Fruit fly (Drosophila melanogaster) whole organism, embryonic: ENCODE results near the gene CG31807.

Experiments used
- CG1024 ChIP-seq: fragments of 200-800 bp; sonication (Bioruptor generic); IDR thresholded peaks from 2 replicates; pipeline ENCODE4 v1.3.6; 2022; ENCODE audit warnings: missing biosample characterization, missing genetic modification characterization
- CG10274 ChIP-seq: fragments of 200-800 bp; sonication (Bioruptor generic); optimal IDR thresholded peaks from 3 replicates; lab custom pipeline; 2017; ENCODE audit warnings: missing biosample characterization, mild to moderate bottlenecking, missing genetic modification characterization
- CG10321 ChIP-seq: fragments of 200-800 bp; sonication (Bioruptor generic); IDR thresholded peaks from 2 replicates; pipeline ENCODE4 v1.3.6; 2022; ENCODE audit warnings: missing biosample characterization, missing genetic modification characterization
- CG10959 ChIP-seq: fragments of 200-800 bp; sonication (Bioruptor generic); IDR thresholded peaks from 2 replicates; pipeline ENCODE4 v1.3.6; 2022; ENCODE audit warnings: missing biosample characterization, missing genetic modification characterization
- CG11247 ChIP-seq: fragments of 200-800 bp; sonication (Bioruptor generic); IDR thresholded peaks from 2 replicates; pipeline ENCODE4 v1.3.6; 2022; ENCODE audit warnings: missing biosample characterization, missing genetic modification characterization
- CG12391 ChIP-seq: fragments of 200-800 bp; sonication (Bioruptor generic); optimal IDR thresholded peaks from 3 replicates; lab custom pipeline; 2018; ENCODE audit warnings: missing biosample characterization, mild to moderate bottlenecking, missing genetic modification characterization, moderate library complexity
- CG12744 ChIP-seq: fragments of 200-800 bp; sonication (Bioruptor generic); optimal IDR thresholded peaks from 2 replicates; lab custom pipeline; 2016; ENCODE audit warnings: missing biosample characterization, missing genetic modification characterization
- CG13287 ChIP-seq: fragments of 200-800 bp; sonication (Bioruptor generic); IDR thresholded peaks from 2 replicates; pipeline ENCODE4 v1.3.6; 2022; ENCODE audit warnings: missing biosample characterization, missing genetic modification characterization; ENCODE audit not compliant: partially characterized antibody
- CG13894 ChIP-seq: fragments of 200-800 bp; sonication (Bioruptor generic); optimal IDR thresholded peaks from 3 replicates; lab custom pipeline; 2018; ENCODE audit warnings: missing biosample characterization, mild to moderate bottlenecking, missing genetic modification characterization, moderate library complexity
- CG14441 ChIP-seq: fragments of 200-800 bp; sonication (Bioruptor generic); IDR thresholded peaks from 2 replicates; pipeline ENCODE4 v1.3.6; 2022; ENCODE audit warnings: missing biosample characterization, missing genetic modification characterization
- CG15269 ChIP-seq: fragments of 200-800 bp; sonication (Bioruptor generic); optimal IDR thresholded peaks from 2 replicates; lab custom pipeline; 2018; ENCODE audit warnings: missing biosample characterization, mild to moderate bottlenecking, missing genetic modification characterization, moderate library complexity
- CG1603 ChIP-seq: fragments of 200-800 bp; sonication (Bioruptor generic); optimal IDR thresholded peaks from 2 replicates; lab custom pipeline; 2019; ENCODE audit warnings: missing biosample characterization, mild to moderate bottlenecking, missing genetic modification characterization, moderate library complexity
- CG30020 ChIP-seq: fragments of 200-800 bp; optimal IDR thresholded peaks from 2 replicates; lab custom pipeline; 2019; ENCODE audit warnings: missing biosample characterization, mild to moderate bottlenecking, missing genetic modification characterization, moderate library complexity
- CG30431 ChIP-seq: fragments of 200-800 bp; sonication (Bioruptor generic); optimal IDR thresholded peaks from 2 replicates; lab custom pipeline; 2017; ENCODE audit warnings: missing biosample characterization, missing genetic modification characterization
- CG32767 ChIP-seq: fragments of 200-800 bp; sonication (Bioruptor generic); IDR thresholded peaks from 2 replicates; pipeline ENCODE4 v1.3.6; 2022; ENCODE audit warnings: missing biosample characterization, missing genetic modification characterization
- CG32772 ChIP-seq: fragments of 200-800 bp; sonication (Bioruptor generic); IDR thresholded peaks from 2 replicates; pipeline ENCODE4 v1.3.6; 2022; ENCODE audit warnings: missing biosample characterization, missing genetic modification characterization
- CG3281 ChIP-seq: fragments of 200-800 bp; sonication (Bioruptor generic); optimal IDR thresholded peaks from 3 replicates; lab custom pipeline; 2017; ENCODE audit warnings: missing biosample characterization, mild to moderate bottlenecking, missing genetic modification characterization
- CG42726 ChIP-seq: fragments of 200-800 bp; sonication (Bioruptor generic); IDR thresholded peaks from 2 replicates; pipeline ENCODE4 v1.3.6; 2022; ENCODE audit warnings: missing biosample characterization, missing genetic modification characterization; ENCODE audit not compliant: partially characterized antibody
- CG4282 ChIP-seq: fragments of 200-800 bp; sonication (Bioruptor generic); optimal IDR thresholded peaks from 2 replicates; lab custom pipeline; 2016; ENCODE audit warnings: missing biosample characterization, missing genetic modification characterization
- CG4820 ChIP-seq: fragments of 200-800 bp; sonication (Bioruptor generic); optimal IDR thresholded peaks from 3 replicates; lab custom pipeline; 2016; ENCODE audit warnings: missing biosample characterization, missing genetic modification characterization
- CG7357 ChIP-seq: fragments of 200-800 bp; sonication (Bioruptor generic); IDR thresholded peaks from 3 replicates; pipeline ENCODE4 v1.3.6; 2022; ENCODE audit warnings: missing biosample characterization, missing genetic modification characterization
- Dp ChIP-seq: fragments of 200-800 bp; sonication (Bioruptor generic); optimal IDR thresholded peaks from 2 replicates; lab custom pipeline; 2018; ENCODE audit warnings: missing biosample characterization, mild to moderate bottlenecking, missing genetic modification characterization, moderate library complexity
- E2f2 ChIP-seq: fragments of 200-800 bp; sonication (Bioruptor generic); IDR thresholded peaks from 2 replicates; pipeline ENCODE4 v1.3.6; 2022; ENCODE audit warnings: missing biosample characterization, missing genetic modification characterization
- Hey ChIP-seq: fragments of 200-800 bp; sonication (Bioruptor generic); optimal IDR thresholded peaks from 3 replicates; lab custom pipeline; 2018; ENCODE audit warnings: missing biosample characterization, mild to moderate bottlenecking, missing genetic modification characterization
- Lim3 ChIP-seq: fragments of 200-800 bp; sonication (Bioruptor generic); IDR thresholded peaks from 2 replicates; pipeline ENCODE4 v1.3.6; 2022; ENCODE audit warnings: missing biosample characterization, missing genetic modification characterization
- MESR4 ChIP-seq: fragments of 200-800 bp; sonication (Bioruptor generic); optimal IDR thresholded peaks from 2 replicates; lab custom pipeline; 2018; ENCODE audit warnings: missing biosample characterization, mild to moderate bottlenecking, missing genetic modification characterization, moderate library complexity
- Myb ChIP-seq: fragments of 200-800 bp; sonication (Bioruptor generic); optimal IDR thresholded peaks from 2 replicates; lab custom pipeline; 2016; ENCODE audit warnings: missing biosample characterization, missing genetic modification characterization
- Nf-YC ChIP-seq: fragments of 200-800 bp; optimal IDR thresholded peaks from 3 replicates; lab custom pipeline; 2019; ENCODE audit warnings: missing biosample characterization, mild to moderate bottlenecking, missing genetic modification characterization, moderate library complexity
- Opbp ChIP-seq: fragments of 200-800 bp; sonication (Bioruptor generic); IDR thresholded peaks from 3 replicates; pipeline ENCODE4 v1.3.6; 2022; ENCODE audit warnings: missing biosample characterization, missing genetic modification characterization; ENCODE audit not compliant: partially characterized antibody
- Sry-β ChIP-seq: fragments of 200-800 bp; sonication (Bioruptor generic); optimal IDR thresholded peaks from 2 replicates; lab custom pipeline; 2018; ENCODE audit warnings: missing biosample characterization, mild to moderate bottlenecking, missing genetic modification characterization, moderate library complexity
- Sry-δ ChIP-seq: fragments of 200-800 bp; sonication (Bioruptor generic); optimal IDR thresholded peaks from 2 replicates; lab custom pipeline; 2016; ENCODE audit warnings: missing biosample characterization, missing genetic modification characterization
- ara ChIP-seq: fragments of 200-800 bp; sonication (Bioruptor generic); IDR thresholded peaks from 2 replicates; pipeline ENCODE4 v1.3.6; 2022; ENCODE audit warnings: missing biosample characterization, missing genetic modification characterization
- croc ChIP-seq: fragments of 200-800 bp; sonication (Bioruptor generic); conservative IDR thresholded peaks from 3 replicates; pipeline ENCODE4 v1.3.6; 2022; ENCODE audit warnings: missing biosample characterization, missing genetic modification characterization
- da ChIP-seq: fragments of 200-800 bp; sonication (Bioruptor generic); optimal IDR thresholded peaks from 2 replicates; lab custom pipeline; 2016; ENCODE audit warnings: missing biosample characterization, missing genetic modification characterization
- disco-r ChIP-seq: fragments of 200-800 bp; sonication (Bioruptor generic); optimal IDR thresholded peaks from 2 replicates; lab custom pipeline; 2016; ENCODE audit warnings: missing biosample characterization, missing genetic modification characterization
- dmrt11E ChIP-seq: fragments of 200-800 bp; sonication (Bioruptor generic); optimal IDR thresholded peaks from 3 replicates; lab custom pipeline; 2018; ENCODE audit warnings: missing biosample characterization, mild to moderate bottlenecking, missing genetic modification characterization, moderate library complexity
- gcm ChIP-seq: fragments of 200-800 bp; sonication (Bioruptor generic); optimal IDR thresholded peaks from 2 replicates; lab custom pipeline; 2019; ENCODE audit warnings: missing biosample characterization, mild to moderate bottlenecking, missing genetic modification characterization, moderate library complexity
- gfzf ChIP-seq: fragments of 200-800 bp; sonication (Bioruptor generic); optimal IDR thresholded peaks from 2 replicates; lab custom pipeline; 2016; ENCODE audit warnings: missing biosample characterization, mild to moderate bottlenecking, missing genetic modification characterization, moderate library complexity
- ind ChIP-seq: fragments of 200-800 bp; sonication (Bioruptor generic); optimal IDR thresholded peaks from 3 replicates; lab custom pipeline; 2016; ENCODE audit warnings: missing biosample characterization, missing genetic modification characterization
- inv ChIP-seq: fragments of 200-800 bp; sonication (Bioruptor generic); IDR thresholded peaks from 2 replicates; pipeline ENCODE4 v1.3.6; 2022; ENCODE audit warnings: missing biosample characterization, missing genetic modification characterization; ENCODE audit not compliant: partially characterized antibody
- nerfin-2 ChIP-seq: fragments of 200-800 bp; sonication (Bioruptor generic); IDR thresholded peaks from 2 replicates; pipeline ENCODE4 v1.3.6; 2022; ENCODE audit warnings: missing biosample characterization, missing genetic modification characterization; ENCODE audit not compliant: partially characterized antibody
- nom ChIP-seq: fragments of 200-800 bp; sonication (Bioruptor generic); optimal IDR thresholded peaks from 2 replicates; lab custom pipeline; 2017; ENCODE audit warnings: missing biosample characterization, missing genetic modification characterization, mild to moderate bottlenecking, moderate library complexity, missing genetic modification reagents
- rib ChIP-seq: fragments of 200-800 bp; sonication (Bioruptor generic); IDR thresholded peaks from 2 replicates; pipeline ENCODE4 v1.3.6; 2022; ENCODE audit warnings: missing biosample characterization, missing genetic modification characterization
- row ChIP-seq: fragments of 200-800 bp; sonication (Bioruptor generic); IDR thresholded peaks from 3 replicates; pipeline ENCODE4 v1.3.6; 2022; ENCODE audit warnings: missing biosample characterization, missing genetic modification characterization
- sens-2 ChIP-seq: fragments of 200-800 bp; sonication (Bioruptor generic); IDR thresholded peaks from 2 replicates; pipeline ENCODE4 v1.3.6; 2022; ENCODE audit warnings: missing biosample characterization, missing genetic modification characterization
- stc ChIP-seq: fragments of 200-800 bp; sonication (Bioruptor generic); IDR thresholded peaks from 2 replicates; pipeline ENCODE4 v1.3.6; 2022; ENCODE audit warnings: missing biosample characterization, missing genetic modification characterization
- stwl ChIP-seq: fragments of 200-800 bp; sonication (Bioruptor generic); optimal IDR thresholded peaks from 3 replicates; lab custom pipeline; 2018; ENCODE audit warnings: missing biosample characterization, mild to moderate bottlenecking, missing genetic modification characterization, moderate library complexity
- trem ChIP-seq: fragments of 200-800 bp; optimal IDR thresholded peaks from 3 replicates; lab custom pipeline; 2019; ENCODE audit warnings: missing biosample characterization, mild to moderate bottlenecking, missing genetic modification characterization, moderate library complexity
- vvl ChIP-seq: fragments of 200-800 bp; sonication (Bioruptor generic); IDR thresholded peaks from 2 replicates; pipeline ENCODE4 v1.3.6; 2022; ENCODE audit warnings: missing biosample characterization, missing genetic modification characterization

CG31807 gene

DNA sequence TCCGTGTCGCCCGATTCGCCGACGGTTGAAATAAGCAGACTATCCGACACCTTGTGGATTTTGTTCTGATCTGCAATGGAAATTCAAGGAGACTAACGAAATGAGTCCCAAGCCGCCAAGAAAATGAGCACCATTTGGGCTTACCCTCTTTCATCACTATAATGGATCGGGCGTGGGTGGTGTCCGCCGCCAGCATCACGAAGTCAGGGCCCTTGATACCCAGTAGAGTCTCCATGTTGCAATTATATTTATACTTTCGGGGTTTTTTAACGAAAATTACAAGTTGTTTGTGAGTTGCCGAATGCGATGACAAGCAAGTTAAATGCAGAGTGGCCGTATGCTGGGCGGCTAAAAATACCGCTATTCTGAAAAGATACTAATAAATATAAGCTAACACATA lies 48.0 kb upstream of the CG31807 start, which contains the start of gene Prosbeta4 (continued):
- no peak for TF ChIP-seq Nf-YC
- TF ChIP-seq dmrt11E (tag; lab: Kevin White, UChicago) = no peak
- TF ChIP-seq CG11247 = no peak
- no peak for TF ChIP-seq CG7357 (GFP tag; lab: Robert Waterston, UW)
- no peak for TF ChIP-seq trem
- no peak for TF ChIP-seq Hey (tag; lab: Kevin White, UChicago)
- TF ChIP-seq sens-2 (GFP tag; lab: Robert Waterston, UW) = no peak
- no peak for TF ChIP-seq CG1024 (GFP tag; lab: Robert Waterston, UW)
- no peak for TF ChIP-seq CG10959 (GFP tag; lab: Robert Waterston, UW)
- TF ChIP-seq rib (GFP tag; lab: Robert Waterston, UW) = no peak
- no peak for TF ChIP-seq nerfin-2
- TF ChIP-seq CG30020 (tag; lab: Kevin White, UChicago) = no peak
- TF ChIP-seq MESR4 (GFP tag; lab: Kevin White, UChicago) = peak; percentile 68
- no peak for TF ChIP-seq Opbp (GFP tag; lab: Robert Waterston, UW)
- TF ChIP-seq nom = no peak
- TF ChIP-seq inv (GFP tag; lab: Robert Waterston, UW) = no peak
- TF ChIP-seq CG10321 (GFP tag; lab: Robert Waterston, UW) = no peak
- no peak for TF ChIP-seq CG3281 (GFP tag; lab: Kevin White, UChicago)
- no peak for TF ChIP-seq gcm (GFP tag; lab: Kevin White, UChicago)
- peak; percentile 10; the same call in 1 of the 2 replicates for TF ChIP-seq CG42726 (GFP tag; lab: Robert Waterston, UW)
- TF ChIP-seq disco-r (GFP tag; lab: Kevin White, UChicago) = no peak

DNA sequence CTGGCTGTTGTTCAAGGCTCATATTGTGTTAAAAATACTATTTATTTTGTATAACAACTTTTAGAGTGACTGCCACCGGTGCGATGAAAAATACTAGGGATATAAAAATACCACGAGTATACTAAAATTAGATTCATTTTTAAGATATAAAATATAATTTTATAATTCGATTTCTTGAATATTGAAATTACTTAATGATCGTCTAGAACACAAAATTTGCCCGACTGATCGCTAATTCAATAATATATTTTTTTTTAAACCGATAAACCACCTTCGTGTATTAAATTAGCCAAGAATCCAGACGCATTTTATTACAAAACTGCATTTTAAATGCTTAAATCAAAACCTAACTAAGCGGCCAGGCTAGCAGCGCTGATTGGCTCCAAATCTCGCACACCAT lies 47.1 kb upstream of the CG31807 start, which contains the start of gene CG17996:
CG17996 (minus strand) TSS at position 101 of the 400 bp plus-strand sequence.
- TF ChIP-seq gfzf = peak; percentile 30
- no peak for TF ChIP-seq CG4282
- no peak for TF ChIP-seq vvl (GFP tag; lab: Robert Waterston, UW)

DNA sequence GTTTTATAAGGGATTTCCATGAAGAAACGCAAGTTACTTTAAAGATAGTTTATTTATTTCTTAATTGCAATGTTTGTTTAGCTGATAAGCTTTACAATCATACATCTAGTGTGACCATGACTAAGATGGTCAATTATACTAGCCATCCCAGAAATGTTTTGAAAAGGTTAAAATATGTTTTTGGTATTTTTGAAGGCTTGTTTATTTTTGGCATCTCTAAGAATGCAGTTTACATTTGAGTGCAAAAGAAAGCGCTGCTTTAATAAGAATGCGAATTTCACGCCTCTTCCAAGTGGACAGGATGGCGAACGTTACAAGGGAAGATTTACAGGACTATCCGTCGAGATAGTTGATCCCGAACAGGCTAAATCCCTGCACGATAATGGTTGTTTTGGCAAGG lies 45.7 kb upstream of the CG31807 start, which contains the start of gene Tsen2:
Tsen2 (plus strand) TSS at position 222 of the 400 bp plus-strand sequence.
- no peak for TF ChIP-seq CG32772 (GFP tag; lab: Robert Waterston, UW)
- TF ChIP-seq CG12744 = no peak
- no peak for TF ChIP-seq CG13894 (tag; lab: Kevin White, UChicago)
- TF ChIP-seq ind (GFP tag; lab: Kevin White, UChicago) = no peak
- peak; percentile 36; the same call in 1 of the 3 replicates for TF ChIP-seq row (GFP tag; lab: Robert Waterston, UW)
- no peak for TF ChIP-seq croc (GFP tag; lab: Robert Waterston, UW)
- no peak for TF ChIP-seq CG10274 (GFP tag; lab: Kevin White, UChicago)
- TF ChIP-seq CG30431 = no peak
- TF ChIP-seq Sry-δ = no peak
- peak; percentile 36 for TF ChIP-seq Myb (GFP tag; lab: Kevin White, UChicago)
- no peak for TF ChIP-seq ara (GFP tag; lab: Robert Waterston, UW)
- TF ChIP-seq CG13287 (GFP tag; lab: Robert Waterston, UW) = peak; percentile 21; the same call in 1 of the 2 replicates
- peak; percentile 74 for TF ChIP-seq gfzf
- TF ChIP-seq stwl (tag; lab: Kevin White, UChicago) = peak; percentile 31
- no peak for TF ChIP-seq stc
- peak; percentile 44 for TF ChIP-seq Dp (GFP tag; lab: Kevin White, UChicago)
- no peak for TF ChIP-seq Lim3 (GFP tag; lab: Robert Waterston, UW)
- TF ChIP-seq CG14441 = no peak
- no peak for TF ChIP-seq CG32767 (GFP tag; lab: Robert Waterston, UW)
- TF ChIP-seq Sry-β (GFP tag; lab: Kevin White, UChicago) = peak; percentile 38
- no peak for TF ChIP-seq CG4820 (GFP tag; lab: Kevin White, UChicago)
- peak; percentile 16 for TF ChIP-seq CG12391 (tag; lab: Kevin White, UChicago)
- TF ChIP-seq CG15269 (tag; lab: Kevin White, UChicago) = no peak
- peak; percentile 56 for TF ChIP-seq E2f2
- TF ChIP-seq CG1603 (tag; lab: Kevin White, UChicago) = peak; percentile 48
- TF ChIP-seq MESR4 (GFP tag; lab: Kevin White, UChicago) = peak; percentile 47
- no peak for TF ChIP-seq da (GFP tag; lab: Kevin White, UChicago)
